Fruit fly (Drosophila melanogaster) whole organism: ENCODE measurements around the gene Acn.

ENCODE experiments used
- CG8478 ChIP-seq: fragments of >200 bp; optimal IDR thresholded peaks from 2 replicates; lab custom pipeline; 2018; ENCODE audit warnings: inconsistent platforms
- EcR ChIP-seq, 2 experiments: fragments of >200 bp; optimal IDR thresholded peaks; 2 replicates each; lab custom pipeline; 2017; ENCODE audit warnings: missing biosample characterization in 2 of 2, missing genetic modification characterization in 2 of 2, missing genetic modification reagents in 2 of 2
- psq ChIP-seq: fragments of >200 bp; optimal IDR thresholded peaks from 2 replicates; lab custom pipeline; 2017

DNA sequence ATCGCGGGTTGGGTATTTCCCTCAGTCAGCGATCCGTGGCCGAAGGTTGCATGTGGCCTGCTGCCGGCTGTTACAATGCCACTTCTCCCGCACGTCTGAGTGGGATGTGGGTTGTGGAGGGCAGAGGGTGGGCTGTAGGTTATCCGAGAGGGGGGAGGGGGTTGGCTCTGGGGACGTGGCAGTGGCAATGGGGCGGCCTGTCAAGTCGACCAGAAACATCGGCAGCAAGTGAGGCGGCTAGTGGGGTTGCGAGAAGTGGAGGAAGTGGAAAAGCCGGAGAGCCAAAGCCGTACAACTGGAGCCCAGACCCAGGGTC lies 20.5 kb upstream of the Acn start:
- no peak for TF ChIP-seq EcR (GFP tag; optimal IDR thresholded peaks at IDR 0.05; lab: Kevin White, UChicago)
- TF ChIP-seq psq (lab: Kevin White, UChicago), result no peak
- no peak for TF ChIP-seq CG8478 (lab: Kevin White, UChicago)
